Worm (Caenorhabditis elegans) whole organism, L4/young adult: Measurements from ENCODE around the gene K11D12.11.

Source experiments
- W03F9.2 ChIP-seq: fragments of 150-350 bp; optimal IDR thresholded peaks from 2 replicates; lab custom pipeline; 2014; ENCODE audit warnings: missing biosample characterization, missing genetic modification characterization
- dao-5 ChIP-seq: sonication (generic microtip); optimal IDR thresholded peaks from 2 replicates; lab custom pipeline; 2016; ENCODE audit warnings: missing genotype, missing genetic modification characterization, moderate library complexity, missing compliant biosample characterization
- him-1 ChIP-seq: sonication (generic microtip); optimal IDR thresholded peaks from 2 replicates; lab custom pipeline; 2016; ENCODE audit warnings: missing genotype, missing genetic modification reagents, missing genetic modification characterization, missing compliant biosample characterization

Gene K11D12.11

DNA sequence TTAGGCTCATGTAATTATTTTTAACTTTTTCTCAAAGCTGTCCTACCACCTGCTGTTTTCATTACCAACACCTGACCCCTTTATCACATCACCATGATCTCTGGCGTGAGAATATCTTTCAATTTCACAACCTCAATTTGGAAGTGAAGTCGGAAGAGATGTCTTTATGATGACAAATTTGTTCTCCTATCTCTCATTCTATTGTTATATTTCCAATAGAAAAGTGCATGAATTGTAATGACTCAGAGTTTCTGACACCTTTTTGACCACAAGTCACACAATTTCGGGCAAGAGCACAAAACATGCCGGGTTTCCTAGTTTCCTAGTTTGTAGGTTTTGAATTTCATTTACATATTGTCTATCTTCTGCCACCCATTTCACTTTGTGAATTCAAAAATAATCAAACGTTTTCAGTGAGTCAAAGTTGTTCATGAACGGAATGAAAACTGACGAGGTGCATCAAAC, 20.6 kb downstream of the K11D12.11 start, which contains the start of gene srr-4:
TSS of gene srr-4 (plus strand) at position 415 of the 465 bp plus-strand sequence.
- TF ChIP-seq dao-5 (no peak), him-1 (tag; lab: Kevin White, UChicago) (no peak), W03F9.2 (no peak)

DNA sequence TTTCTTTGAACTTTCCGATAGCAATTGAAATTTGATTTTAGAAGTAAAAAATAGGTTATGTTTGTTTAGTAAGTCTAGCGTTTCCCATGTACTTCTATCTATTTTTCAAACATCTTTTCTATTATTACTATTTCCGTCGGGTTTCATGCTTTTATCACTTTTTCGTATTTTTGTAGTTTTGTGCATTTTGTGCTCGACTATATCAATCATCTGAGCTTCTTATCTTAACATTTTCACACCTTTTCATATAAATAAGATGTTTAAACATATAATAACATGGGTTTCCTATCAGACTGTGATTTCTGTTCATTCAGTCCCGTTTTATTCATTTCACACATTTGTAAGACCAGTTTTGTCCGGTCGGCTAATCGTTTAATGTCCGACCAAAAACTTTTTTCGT, 21.3 kb downstream of the K11D12.11 start:
- TF ChIP-seq him-1 (tag; lab: Kevin White, UChicago) (no peak), W03F9.2 (no peak), dao-5 (no peak)

DNA sequence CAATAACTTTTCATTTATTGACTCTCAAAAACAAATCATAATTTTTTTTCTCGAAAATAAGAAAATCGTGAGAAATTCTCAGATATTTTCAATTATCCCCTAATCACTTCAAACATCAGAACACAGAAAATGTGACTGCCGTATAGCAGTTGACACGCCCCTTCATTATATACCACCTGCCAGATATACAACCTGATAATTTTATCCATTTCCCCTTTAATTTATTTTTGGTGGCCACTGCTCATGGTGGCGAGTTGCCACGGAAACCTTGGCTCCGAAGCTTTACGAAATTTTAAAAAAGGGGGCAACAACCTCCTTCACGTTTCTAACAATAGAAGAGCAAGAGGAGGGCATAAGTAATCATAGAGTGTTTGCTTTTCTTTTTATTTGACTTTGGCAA, 22.7 kb downstream of the K11D12.11 start:
- TF ChIP-seq him-1 (tag; lab: Kevin White, UChicago) (no peak), dao-5 (no peak), W03F9.2 (no peak)

DNA sequence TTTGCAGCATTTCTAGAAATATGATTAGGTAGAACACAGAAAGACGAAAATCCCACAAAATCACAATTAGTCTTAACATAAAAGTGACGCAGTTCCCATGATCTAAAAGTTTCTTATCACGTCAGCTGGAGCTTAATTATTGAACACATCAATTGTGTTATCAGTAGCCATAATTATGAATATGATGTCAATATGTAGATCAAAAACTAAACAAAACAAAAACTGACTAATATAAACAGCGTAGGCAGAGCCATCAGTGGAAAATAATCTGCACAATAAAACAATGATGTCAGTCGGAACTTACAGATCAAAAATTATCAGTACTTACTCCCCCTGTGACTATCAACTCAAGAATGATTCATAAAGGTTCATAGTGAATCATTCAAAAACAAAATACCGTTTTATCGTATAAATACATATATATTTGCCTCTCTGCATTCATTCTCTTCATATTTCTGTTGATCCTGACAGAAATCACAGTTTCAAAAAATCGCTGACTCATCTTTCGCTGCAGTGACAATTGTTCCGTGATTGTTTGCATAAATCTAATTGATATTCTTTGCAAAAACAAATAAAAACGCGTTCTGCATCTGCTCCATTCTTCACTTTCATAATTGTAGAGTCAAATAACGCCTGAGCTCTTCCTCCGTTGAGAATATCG, 27.1 kb downstream of the K11D12.11 start, which contains the start of gene srr-6:
TSS of gene srr-6 (plus strand) at position 611 of the 661 bp plus-strand sequence.
- TF ChIP-seq W03F9.2, result no peak
- no peak for TF ChIP-seq him-1 (tag; lab: Kevin White, UChicago)
- no peak for TF ChIP-seq dao-5

ce11 chrV:5001386-5001785, 38.0 kb downstream of the K11D12.11 start, which contains the start of gene srr-8:
srr-8 (plus strand) TSS chrV:5001686.
- TF ChIP-seq dao-5 (no peak), him-1 (tag; lab: Kevin White, UChicago) (no peak)

DNA sequence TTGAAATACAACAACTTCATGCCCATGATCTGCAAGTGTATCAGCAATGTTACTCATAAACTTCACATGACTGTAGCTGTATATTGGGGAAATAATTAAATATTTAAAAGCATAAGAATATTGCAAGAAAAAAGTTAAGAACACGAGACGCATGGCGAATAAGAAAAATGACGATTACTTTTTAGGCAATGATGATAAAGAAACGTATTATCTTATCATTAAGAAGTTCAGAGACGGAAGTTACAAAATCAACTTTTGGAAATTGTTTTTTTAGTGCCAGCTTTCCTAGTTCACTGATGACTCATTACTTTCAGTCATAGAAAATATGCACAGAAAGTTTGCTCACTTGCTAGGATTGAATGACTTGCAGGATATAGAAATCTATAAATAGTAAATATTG, 39.0 kb downstream of the K11D12.11 start, which contains the start of gene ugt-7:
TSS of gene ugt-7 (minus strand) at position 161 of the 400 bp plus-strand sequence.
- no peak for TF ChIP-seq him-1 (tag; lab: Kevin White, UChicago)
- no peak for TF ChIP-seq W03F9.2

DNA sequence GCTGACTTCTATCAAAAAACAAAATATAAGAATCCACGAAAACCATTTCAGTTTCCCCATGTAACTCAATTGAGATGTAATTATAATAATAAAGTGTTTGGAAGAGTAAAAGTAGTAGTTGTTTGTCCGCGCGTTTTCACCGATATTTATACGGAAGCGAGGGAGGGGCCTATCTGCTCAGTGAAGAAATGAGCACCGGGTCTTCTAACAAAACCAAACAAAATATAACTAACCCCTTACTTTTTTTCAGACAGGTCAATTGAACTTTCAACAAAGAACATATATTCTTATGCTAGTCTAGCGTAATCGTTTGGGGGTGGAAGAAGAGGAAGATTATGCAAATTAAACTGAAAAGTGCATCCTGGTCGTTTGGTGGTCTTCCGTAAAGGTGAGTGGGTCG, 44.2 kb downstream of the K11D12.11 start, which contains the start of gene ncx-9:
TSS of gene ncx-9 (minus strand) at position 101 of the 400 bp plus-strand sequence.
- no peak for TF ChIP-seq dao-5
- no peak for TF ChIP-seq him-1 (tag; lab: Kevin White, UChicago)
- no peak for TF ChIP-seq W03F9.2

- TF ChIP-seq dao-5, result no peak
- TF ChIP-seq W03F9.2, result no peak
- TF ChIP-seq him-1 (tag; lab: Kevin White, UChicago), result no peak
These were observed 52.3 kb downstream of the K11D12.11 start, which contains the start of gene ncx-8 for ce11 chrV:4987097-4987496. ncx-8 (minus strand) TSS chrV:4987197.
